Worm (Caenorhabditis elegans): ENCODE results near the gene Y116A8C.27.

- TF ChIP-seq ref-1 (GFP tag; conservative IDR thresholded peaks at IDR 0.05) = no peak
- TF ChIP-seq tab-1 (GFP tag; IDR thresholded peaks at IDR 0.05) = no peak
Observed at ce11 chrIV:17110882-17111281, 14.8 kb upstream of the Y116A8C.27 start, which contains the start of gene sfa-1.
